Worm (Caenorhabditis elegans): ENCODE results near the gene mrpl-49.

DNA sequence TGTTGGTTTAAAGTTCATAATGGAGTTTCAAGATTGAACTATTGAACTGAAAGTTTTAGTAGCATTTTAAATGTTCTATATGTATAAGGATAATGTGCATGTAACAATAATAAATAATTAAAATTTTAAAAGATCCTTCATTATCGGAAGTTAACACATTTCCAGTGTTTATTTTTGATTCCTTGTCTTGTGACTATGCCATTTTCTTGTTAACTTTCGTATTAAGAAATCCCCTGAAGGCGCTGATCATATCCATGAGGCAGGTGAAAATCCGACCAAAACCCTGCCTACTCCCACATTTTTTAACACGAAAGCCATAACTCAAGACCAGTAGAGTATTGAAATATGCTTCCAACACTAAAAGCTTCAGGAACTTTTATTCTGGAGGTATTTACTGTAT, 8.7 kb upstream of the mrpl-49 start, which contains the start of gene R11D1.7:
- TF ChIP-seq egl-27 (tag; optimal IDR thresholded peaks at IDR 0.05) (no peak), nhr-237 (tag; optimal IDR thresholded peaks at IDR 0.05) (no peak), nhr-23 (tag; optimal IDR thresholded peaks at IDR 0.05) (no peak), ama-1 (optimal IDR thresholded peaks at IDR 0.05) (no peak), unc-62 (GFP tag; optimal IDR thresholded peaks at IDR 0.05) (no peak), lsy-12 (tag; optimal IDR thresholded peaks at IDR 0.05) (no peak), R02D3.7 (tag; optimal IDR thresholded peaks at IDR 0.05) (no peak), hmg-11 (tag; optimal IDR thresholded peaks at IDR 0.05) (no peak), pha-4 (tag; optimal IDR thresholded peaks at IDR 0.05) (no peak), ztf-11 (tag; optimal IDR thresholded peaks at IDR 0.05) (no peak), unc-39 (tag; optimal IDR thresholded peaks at IDR 0.05) (no peak), nhr-67 (tag; optimal IDR thresholded peaks at IDR 0.05) (no peak), nhr-77 (tag; optimal IDR thresholded peaks at IDR 0.05) (no peak), nhr-11 (tag; optimal IDR thresholded peaks at IDR 0.05) (no peak)
